Worm (Caenorhabditis elegans): ENCODE data around the gene ZK829.1.

ZK829.1 gene

DNA sequence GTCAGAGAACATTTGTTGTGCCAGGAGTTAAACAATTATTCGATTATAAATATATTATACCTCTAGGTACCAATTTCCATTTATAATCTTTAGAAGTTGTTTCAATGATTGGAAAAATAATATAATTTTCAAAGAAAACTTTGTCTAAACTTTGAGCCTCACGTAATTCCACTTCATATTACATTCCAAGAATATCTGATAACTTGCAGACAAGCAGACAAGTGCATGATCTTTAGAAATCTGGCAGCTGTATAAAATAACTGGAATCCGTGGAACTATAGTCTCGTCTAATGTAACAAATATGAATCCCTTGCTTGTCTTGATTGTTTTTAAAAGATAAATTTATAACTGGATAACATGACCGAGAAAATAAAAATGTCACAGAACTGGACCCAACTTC is 49.7 kb downstream of the ZK829.1 start:
- no peak for TF ChIP-seq nhr-237 (tag; optimal IDR thresholded peaks at IDR 0.05)
- no peak for TF ChIP-seq nhr-12 (tag; optimal IDR thresholded peaks at IDR 0.05)
- TF ChIP-seq Y55F3AM.14 (GFP tag; optimal IDR thresholded peaks at IDR 0.05): no peak
- no peak for TF ChIP-seq ZK546.5 (tag; optimal IDR thresholded peaks at IDR 0.05)
- no peak for TF ChIP-seq lin-13 (GFP tag; optimal IDR thresholded peaks at IDR 0.05)
- TF ChIP-seq lin-39 (tag; optimal IDR thresholded peaks at IDR 0.05): no peak
- no peak for TF ChIP-seq unc-39 (tag; optimal IDR thresholded peaks at IDR 0.05)
- no peak for TF ChIP-seq lsy-2 (tag; optimal IDR thresholded peaks at IDR 0.05)
- no peak for TF ChIP-seq mab-5 (tag; optimal IDR thresholded peaks at IDR 0.05)
- TF ChIP-seq skn-1 (tag; optimal IDR thresholded peaks at IDR 0.05): no peak
- no peak for TF ChIP-seq R02D3.7 (tag; optimal IDR thresholded peaks at IDR 0.05)
- no peak for TF ChIP-seq gmeb-1 (tag; optimal IDR thresholded peaks at IDR 0.05)
- no peak for TF ChIP-seq elt-3 (tag; optimal IDR thresholded peaks at IDR 0.05)
- no peak for TF ChIP-seq unc-62 (GFP tag; optimal IDR thresholded peaks at IDR 0.05)
- no peak for TF ChIP-seq alr-1 (tag; optimal IDR thresholded peaks at IDR 0.05)
- no peak for TF ChIP-seq nhr-23 (tag; optimal IDR thresholded peaks at IDR 0.05)
- no peak for TF ChIP-seq nhr-10 (tag; optimal IDR thresholded peaks at IDR 0.05)
- no peak for TF ChIP-seq nhr-21 (tag; optimal IDR thresholded peaks at IDR 0.05)
- no peak for TF ChIP-seq sma-9 (GFP tag; optimal IDR thresholded peaks at IDR 0.05)
- TF ChIP-seq sma-9 (tag; optimal IDR thresholded peaks at IDR 0.05): no peak
